Fruit fly (Drosophila melanogaster) whole organism, prepupa: ENCODE data around the gene CG46311.

Experiments used
- Blimp-1 ChIP-seq: fragments of 200-800 bp; sonication (Bioruptor generic); optimal IDR thresholded peaks from 3 replicates; lab custom pipeline; 2017; ENCODE audit warnings: missing biosample characterization, missing genetic modification characterization, mild to moderate bottlenecking, moderate library complexity, missing genetic modification reagents
- CG16779 ChIP-seq: fragments of 200-800 bp; sonication (Bioruptor generic); optimal IDR thresholded peaks from 3 replicates; lab custom pipeline; 2017; ENCODE audit warnings: missing biosample characterization, mild to moderate bottlenecking, missing genetic modification characterization
- CG3032 ChIP-seq: fragments of 200-800 bp; optimal IDR thresholded peaks from 2 replicates; lab custom pipeline; 2019; ENCODE audit warnings: missing biosample characterization, mild to moderate bottlenecking, missing genetic modification characterization, moderate library complexity
- CG31627 ChIP-seq: fragments of 200-800 bp; sonication (Bioruptor generic); optimal IDR thresholded peaks from 3 replicates; lab custom pipeline; 2016; ENCODE audit warnings: missing biosample characterization, missing genetic modification characterization
- CG32006 ChIP-seq: fragments of 200-800 bp; sonication (Bioruptor generic); optimal IDR thresholded peaks from 3 replicates; lab custom pipeline; 2017; ENCODE audit warnings: missing biosample characterization, mild to moderate bottlenecking, missing genetic modification characterization
- CG34406 ChIP-seq: fragments of 200-800 bp; sonication (Bioruptor generic); optimal IDR thresholded peaks from 3 replicates; lab custom pipeline; 2016; ENCODE audit warnings: missing biosample characterization, missing genetic modification characterization
- CG3919 ChIP-seq: fragments of 200-800 bp; sonication (Bioruptor generic); optimal IDR thresholded peaks from 3 replicates; lab custom pipeline; 2016; ENCODE audit warnings: missing biosample characterization, missing genetic modification characterization
- CG4318 ChIP-seq: fragments of 200-800 bp; sonication (Bioruptor generic); optimal IDR thresholded peaks from 3 replicates; lab custom pipeline; 2017; ENCODE audit warnings: missing biosample characterization, mild to moderate bottlenecking, missing genetic modification characterization
- CG6163 ChIP-seq: fragments of 200-800 bp; sonication (Bioruptor generic); IDR thresholded peaks from 3 replicates; pipeline ENCODE4 v1.3.6; 2022; ENCODE audit warnings: missing biosample characterization, missing genetic modification characterization
- CG6792 ChIP-seq: fragments of 200-800 bp; sonication (Bioruptor generic); optimal IDR thresholded peaks from 3 replicates; lab custom pipeline; 2016; ENCODE audit warnings: missing biosample characterization, missing genetic modification characterization
- CG6808 ChIP-seq: fragments of 200-800 bp; sonication (Bioruptor generic); optimal IDR thresholded peaks from 3 replicates; lab custom pipeline; 2017; ENCODE audit warnings: missing biosample characterization, missing genetic modification characterization, mild to moderate bottlenecking, moderate library complexity, missing genetic modification reagents
- CG6854 ChIP-seq: fragments of 200-800 bp; sonication (Bioruptor generic); optimal IDR thresholded peaks from 2 replicates; lab custom pipeline; 2017; ENCODE audit warnings: missing biosample characterization, mild to moderate bottlenecking, missing genetic modification characterization
- CG7368 ChIP-seq: fragments of 200-800 bp; sonication (Bioruptor generic); optimal IDR thresholded peaks from 3 replicates; lab custom pipeline; 2016; ENCODE audit warnings: missing biosample characterization, missing genetic modification characterization
- CG8632 ChIP-seq: fragments of 200-800 bp; sonication (Bioruptor generic); optimal IDR thresholded peaks from 3 replicates; lab custom pipeline; 2016; ENCODE audit warnings: missing biosample characterization, missing genetic modification characterization
- Eip75B ChIP-seq: fragments of 200-800 bp; sonication (Bioruptor generic); optimal IDR thresholded peaks from 3 replicates; lab custom pipeline; 2016; ENCODE audit warnings: missing biosample characterization, missing genetic modification characterization
- Eip78C ChIP-seq: fragments of 200-800 bp; sonication (Bioruptor generic); peaks from one replicate; lab custom pipeline; 2016; ENCODE audit warnings: missing biosample characterization, missing genetic modification characterization
- Hr38 ChIP-seq: sonication (Bioruptor generic); optimal IDR thresholded peaks from 2 replicates; lab custom pipeline; 2016; ENCODE audit warnings: missing biosample characterization, missing genetic modification characterization
- Met ChIP-seq: fragments of 200-800 bp; sonication (Bioruptor generic); optimal IDR thresholded peaks from 3 replicates; lab custom pipeline; 2016; ENCODE audit warnings: missing biosample characterization, missing genetic modification characterization
- OdsH ChIP-seq: fragments of 200-800 bp; sonication (Bioruptor generic); optimal IDR thresholded peaks from 3 replicates; lab custom pipeline; 2016; ENCODE audit warnings: missing biosample characterization, missing genetic modification characterization
- Smox ChIP-seq: fragments of 200-800 bp; sonication (Bioruptor generic); optimal IDR thresholded peaks from 3 replicates; lab custom pipeline; 2016; ENCODE audit warnings: missing biosample characterization, missing genetic modification characterization
- Sox15 ChIP-seq: fragments of 200-800 bp; sonication (Bioruptor generic); optimal IDR thresholded peaks from 3 replicates; lab custom pipeline; 2016; ENCODE audit warnings: missing biosample characterization, missing genetic modification characterization
- acj6 ChIP-seq: fragments of 200-800 bp; sonication (Bioruptor generic); optimal IDR thresholded peaks from 3 replicates; lab custom pipeline; 2016; ENCODE audit warnings: missing biosample characterization, missing genetic modification characterization
- cyc ChIP-seq: fragments of 200-800 bp; sonication (Bioruptor generic); optimal IDR thresholded peaks from 3 replicates; lab custom pipeline; 2016; ENCODE audit warnings: missing biosample characterization, missing genetic modification characterization
- esn ChIP-seq: fragments of 200-800 bp; sonication (Bioruptor generic); optimal IDR thresholded peaks from 2 replicates; lab custom pipeline; 2016; ENCODE audit warnings: missing biosample characterization, mild to moderate bottlenecking, missing genetic modification characterization, moderate library complexity
- fd59A ChIP-seq: fragments of 200-800 bp; sonication (Bioruptor generic); optimal IDR thresholded peaks from 2 replicates; lab custom pipeline; 2017; ENCODE audit warnings: missing biosample characterization, mild to moderate bottlenecking, missing genetic modification characterization, missing genetic modification reagents
- fd85E ChIP-seq: fragments of 200-800 bp; sonication (Bioruptor generic); optimal IDR thresholded peaks from 3 replicates; lab custom pipeline; 2016; ENCODE audit warnings: missing biosample characterization, missing genetic modification characterization
- lz ChIP-seq: fragments of 200-800 bp; sonication (Bioruptor generic); optimal IDR thresholded peaks from 3 replicates; lab custom pipeline; 2016; ENCODE audit warnings: missing biosample characterization, missing genetic modification characterization
- net ChIP-seq: fragments of 200-800 bp; sonication (Bioruptor generic); optimal IDR thresholded peaks from 3 replicates; lab custom pipeline; 2016; ENCODE audit warnings: missing biosample characterization, missing genetic modification characterization
- pdm3 ChIP-seq: fragments of 200-800 bp; sonication (Bioruptor generic); optimal IDR thresholded peaks from 3 replicates; lab custom pipeline; 2016; ENCODE audit warnings: missing biosample characterization, missing genetic modification characterization
- salr ChIP-seq, 2 experiments: fragments of 200-800 bp; sonication (Bioruptor generic); optimal IDR thresholded peaks; 3 replicates each; lab custom pipeline; 2016 to 2018; ENCODE audit warnings: missing biosample characterization in 2 of 2, missing genetic modification characterization in 2 of 2, mild to moderate bottlenecking in 1 of 2
- spab ChIP-seq: fragments of 200-800 bp; sonication (Bioruptor generic); optimal IDR thresholded peaks from 2 replicates; lab custom pipeline; 2017; ENCODE audit warnings: missing biosample characterization, mild to moderate bottlenecking, missing genetic modification characterization, missing genetic modification reagents
- ss ChIP-seq, 2 experiments: fragments of 200-800 bp; sonication (Bioruptor generic); optimal IDR thresholded peaks; 2 replicates in 1 of 2; 3 replicates in 1 of 2; lab custom pipeline; 2017 to 2018; ENCODE audit warnings: mild to moderate bottlenecking in 2 of 2, missing biosample characterization in 2 of 2, missing genetic modification characterization in 2 of 2, moderate library complexity in 1 of 2
- svp ChIP-seq: fragments of 200-800 bp; sonication (Bioruptor generic); peaks from one replicate; lab custom pipeline; 2016; ENCODE audit warnings: missing biosample characterization, missing genetic modification characterization
- topi ChIP-seq: fragments of 200-800 bp; sonication (Bioruptor generic); optimal IDR thresholded peaks from 3 replicates; lab custom pipeline; 2016; ENCODE audit warnings: missing biosample characterization, missing genetic modification characterization
- vri ChIP-seq: fragments of 200-800 bp; sonication (Bioruptor generic); optimal IDR thresholded peaks from 3 replicates; lab custom pipeline; 2016; ENCODE audit warnings: missing biosample characterization, mild to moderate bottlenecking, missing genetic modification characterization

CG46311 gene

dm6 chrX:13540920-13541605 is 22.6 kb upstream of the CG46311 start (continued):
- peak; percentile 19 for TF ChIP-seq CG32006 (GFP tag; lab: Kevin White, UChicago)
- TF ChIP-seq net = peak; percentile 2
- TF ChIP-seq CG4318 (GFP tag; lab: Kevin White, UChicago) = peak; percentile 1
- peak; percentile 22 for TF ChIP-seq acj6 (GFP tag; lab: Kevin White, UChicago)
- peak; percentile 83 for TF ChIP-seq svp (GFP tag; lab: Kevin White, UChicago)
- TF ChIP-seq cyc (GFP tag; lab: Kevin White, UChicago) = peak; percentile 70
- TF ChIP-seq lz = peak; percentile 70
- TF ChIP-seq Eip75B = peak; percentile 49
- TF ChIP-seq CG3919 (GFP tag; lab: Kevin White, UChicago) = peak; percentile 61
- TF ChIP-seq CG6792 (GFP tag; lab: Kevin White, UChicago) = peak; percentile 49

dm6 chrX:13542084-13542483 is 21.5 kb upstream of the CG46311 start:
- no peak for TF ChIP-seq CG34406 (GFP tag; lab: Kevin White, UChicago)
- TF ChIP-seq Sox15 (GFP tag; lab: Kevin White, UChicago) = no peak
- no peak for TF ChIP-seq cyc (GFP tag; lab: Kevin White, UChicago)
- TF ChIP-seq CG8632 (GFP tag; lab: Kevin White, UChicago) = no peak
- no peak for TF ChIP-seq CG16779 (tag; lab: Kevin White, UChicago)
- TF ChIP-seq pdm3 (GFP tag; lab: Kevin White, UChicago) = no peak
- no peak for TF ChIP-seq topi (GFP tag; lab: Kevin White, UChicago)
- no peak for TF ChIP-seq CG6854 (GFP tag; lab: Kevin White, UChicago)
- TF ChIP-seq spab = no peak
- TF ChIP-seq CG7368 (GFP tag; lab: Kevin White, UChicago) = no peak
- TF ChIP-seq salr (GFP tag; optimal IDR thresholded peaks at IDR 0.05; lab: Kevin White, UChicago) = no peak
- TF ChIP-seq Eip78C (GFP tag; lab: Kevin White, UChicago) = no peak
- TF ChIP-seq Smox (GFP tag; lab: Kevin White, UChicago) = no peak
- TF ChIP-seq CG6792 (GFP tag; lab: Kevin White, UChicago) = no peak
- TF ChIP-seq, all 60 proteins: peak for 0

dm6 chrX:13543343-13543742 is 20.3 kb upstream of the CG46311 start, which contains the start of gene Cpr12A:
Gene Cpr12A, plus strand, starts transcription at chrX:13543643.
- TF ChIP-seq CG8632 (GFP tag; lab: Kevin White, UChicago) = peak; percentile 18
- peak; percentile 29 for TF ChIP-seq esn (GFP tag; lab: Kevin White, UChicago)
- peak; percentile 64 for TF ChIP-seq Eip78C (GFP tag; lab: Kevin White, UChicago)
- TF ChIP-seq OdsH (GFP tag; lab: Kevin White, UChicago) = peak; percentile 11
- TF ChIP-seq cyc (GFP tag; lab: Kevin White, UChicago) = no peak
- no peak for TF ChIP-seq CG6163
- TF ChIP-seq CG34406 (GFP tag; lab: Kevin White, UChicago) = no peak
- TF ChIP-seq ss (GFP tag; optimal IDR thresholded peaks at IDR 0.05; lab: Kevin White, UChicago) = peak; percentile 0 to 11
- TF ChIP-seq Met (GFP tag; lab: Kevin White, UChicago) = peak; percentile 4
- peak; percentile 7 for TF ChIP-seq vri (GFP tag; lab: Kevin White, UChicago)
- peak; percentile 30 for TF ChIP-seq CG3032
- peak; percentile 3 for TF ChIP-seq CG3919 (GFP tag; lab: Kevin White, UChicago)

- TF ChIP-seq CG31627 = no peak
- no peak for TF ChIP-seq salr (GFP tag; optimal IDR thresholded peaks at IDR 0.05; lab: Kevin White, UChicago)
- no peak for TF ChIP-seq Hr38 (GFP tag; lab: Kevin White, UChicago)
- no peak for TF ChIP-seq spab
- TF ChIP-seq OdsH (GFP tag; lab: Kevin White, UChicago) = no peak
- TF ChIP-seq CG6808 (GFP tag; lab: Kevin White, UChicago) = no peak
- no peak for TF ChIP-seq pdm3 (GFP tag; lab: Kevin White, UChicago)
- TF ChIP-seq Blimp-1 (GFP tag; lab: Kevin White, UChicago) = no peak
- TF ChIP-seq cyc (GFP tag; lab: Kevin White, UChicago) = no peak
- no peak for TF ChIP-seq fd59A (GFP tag; lab: Kevin White, UChicago)
- TF ChIP-seq fd85E (GFP tag; lab: Kevin White, UChicago) = no peak
- TF ChIP-seq Sox15 (GFP tag; lab: Kevin White, UChicago) = no peak
- TF ChIP-seq Eip75B = no peak
- no peak for TF ChIP-seq esn (GFP tag; lab: Kevin White, UChicago)
Observed at dm6 chrX:13555700-13556099, 7.9 kb upstream of the CG46311 start, which contains the start of gene CG11816. Gene CG11816, minus strand, starts transcription at chrX:13555800.
